Fruit fly (Drosophila melanogaster) whole organism, embryonic: ENCODE measurements around the gene CG5968.

ENCODE experiments used
- ATbp ChIP-seq: fragments of 200-800 bp; sonication (Bioruptor generic); optimal IDR thresholded peaks from 2 replicates; lab custom pipeline; 2017; ENCODE audit warnings: missing biosample characterization, mild to moderate bottlenecking, missing genetic modification characterization, missing genetic modification reagents
- Abd-B ChIP-seq: fragments of 200-800 bp; sonication (Bioruptor generic); optimal IDR thresholded peaks from 2 replicates; lab custom pipeline; 2018; ENCODE audit warnings: missing biosample characterization, mild to moderate bottlenecking, missing genetic modification characterization, moderate library complexity
- BtbVII ChIP-seq: fragments of 200-800 bp; sonication (Bioruptor generic); optimal IDR thresholded peaks from 3 replicates; lab custom pipeline; 2017; ENCODE audit warnings: missing biosample characterization, mild to moderate bottlenecking, missing genetic modification characterization
- CG10431 ChIP-seq: fragments of 200-800 bp; sonication (Bioruptor generic); optimal IDR thresholded peaks from 3 replicates; lab custom pipeline; 2018; ENCODE audit warnings: missing biosample characterization, mild to moderate bottlenecking, missing genetic modification characterization
- CG10979 ChIP-seq: fragments of 200-800 bp; sonication (Bioruptor generic); optimal IDR thresholded peaks from 2 replicates; lab custom pipeline; 2018; ENCODE audit warnings: missing biosample characterization, mild to moderate bottlenecking, missing genetic modification characterization, moderate library complexity
- CG11695 ChIP-seq: fragments of 200-800 bp; sonication (Bioruptor generic); IDR thresholded peaks from 3 replicates; pipeline ENCODE4 v1.3.6; 2022; ENCODE audit warnings: missing biosample characterization, missing genetic modification characterization
- CG17186 ChIP-seq: fragments of 200-800 bp; sonication (Bioruptor generic); optimal IDR thresholded peaks from 3 replicates; lab custom pipeline; 2017; ENCODE audit warnings: missing biosample characterization, missing genetic modification reagents, missing genetic modification characterization
- CG17328 ChIP-seq: fragments of 200-800 bp; sonication (Bioruptor generic); IDR thresholded peaks from 2 replicates; pipeline ENCODE4 v1.3.6; 2022; ENCODE audit warnings: missing biosample characterization, missing genetic modification characterization
- CG17568 ChIP-seq: fragments of 200-800 bp; sonication (Bioruptor generic); optimal IDR thresholded peaks from 2 replicates; lab custom pipeline; 2018; ENCODE audit warnings: missing biosample characterization, mild to moderate bottlenecking, missing genetic modification characterization, moderate library complexity
- CG2678 ChIP-seq: fragments of 200-800 bp; sonication (Bioruptor generic); optimal IDR thresholded peaks from 3 replicates; lab custom pipeline; 2019; ENCODE audit warnings: missing biosample characterization, mild to moderate bottlenecking, missing genetic modification characterization, moderate library complexity
- CG34422 ChIP-seq: fragments of 200-800 bp; sonication (Bioruptor generic); IDR thresholded peaks from 3 replicates; pipeline ENCODE4 v1.3.6; 2022; ENCODE audit warnings: missing biosample characterization, missing genetic modification characterization
- CG4730 ChIP-seq: fragments of 200-800 bp; sonication (Bioruptor generic); IDR thresholded peaks from 2 replicates; pipeline ENCODE4 v1.3.6; 2022; ENCODE audit warnings: missing biosample characterization, missing genetic modification characterization
- CG4854 ChIP-seq: fragments of 200-800 bp; sonication (Bioruptor generic); optimal IDR thresholded peaks from 2 replicates; lab custom pipeline; 2016; ENCODE audit warnings: missing biosample characterization, missing genetic modification characterization, inconsistent platforms
- CG6765 ChIP-seq: fragments of 200-800 bp; sonication (Bioruptor generic); optimal IDR thresholded peaks from 3 replicates; lab custom pipeline; 2017; ENCODE audit warnings: missing biosample characterization, mild to moderate bottlenecking, missing genetic modification characterization
- CG6791 ChIP-seq: fragments of 200-800 bp; sonication (Bioruptor generic); IDR thresholded peaks from 3 replicates; pipeline ENCODE4 v1.3.6; 2022; ENCODE audit warnings: missing biosample characterization, missing genetic modification characterization; ENCODE audit not compliant: partially characterized antibody
- CG7357 ChIP-seq: fragments of 200-800 bp; sonication (Bioruptor generic); IDR thresholded peaks from 3 replicates; pipeline ENCODE4 v1.3.6; 2022; ENCODE audit warnings: missing biosample characterization, missing genetic modification characterization
- Chrac-16 ChIP-seq: fragments of 200-800 bp; sonication (Bioruptor generic); optimal IDR thresholded peaks from 3 replicates; lab custom pipeline; 2016; ENCODE audit warnings: missing biosample characterization, missing genetic modification characterization
- CrebB ChIP-seq: fragments of 200-800 bp; sonication (Bioruptor generic); optimal IDR thresholded peaks from 3 replicates; lab custom pipeline; 2018; ENCODE audit warnings: missing biosample characterization, mild to moderate bottlenecking, missing genetic modification characterization
- D19A ChIP-seq: fragments of 200-800 bp; optimal IDR thresholded peaks from 3 replicates; lab custom pipeline; 2019; ENCODE audit warnings: missing biosample characterization, mild to moderate bottlenecking, missing genetic modification characterization, moderate library complexity
- E2f2 ChIP-seq: fragments of 200-800 bp; sonication (Bioruptor generic); IDR thresholded peaks from 2 replicates; pipeline ENCODE4 v1.3.6; 2022; ENCODE audit warnings: missing biosample characterization, missing genetic modification characterization
- Gsc ChIP-seq: fragments of 200-800 bp; sonication (Bioruptor generic); IDR thresholded peaks from 2 replicates; pipeline ENCODE4 v1.3.6; 2022; ENCODE audit warnings: missing biosample characterization, missing genetic modification characterization
- HLH4C ChIP-seq: fragments of 200-800 bp; sonication (Bioruptor generic); IDR thresholded peaks from 3 replicates; pipeline ENCODE4 v1.3.6; 2022; ENCODE audit warnings: missing biosample characterization, missing genetic modification characterization; ENCODE audit not compliant: partially characterized antibody
- Hand ChIP-seq: fragments of 200-800 bp; sonication (Bioruptor generic); optimal IDR thresholded peaks from 2 replicates; lab custom pipeline; 2017; ENCODE audit warnings: mild to moderate bottlenecking, missing biosample characterization, missing genetic modification reagents, missing genetic modification characterization
- Hey ChIP-seq: fragments of 200-800 bp; sonication (Bioruptor generic); optimal IDR thresholded peaks from 3 replicates; lab custom pipeline; 2018; ENCODE audit warnings: missing biosample characterization, mild to moderate bottlenecking, missing genetic modification characterization
- HmgZ ChIP-seq: fragments of 200-800 bp; sonication (Bioruptor generic); optimal IDR thresholded peaks from 2 replicates; lab custom pipeline; 2018; ENCODE audit warnings: missing biosample characterization, mild to moderate bottlenecking, missing genetic modification characterization
- Hmx ChIP-seq: fragments of 200-800 bp; sonication (Bioruptor generic); optimal IDR thresholded peaks from 2 replicates; lab custom pipeline; 2016; ENCODE audit warnings: missing biosample characterization, missing genetic modification characterization
- Kr ChIP-seq: fragments of 200-800 bp; sonication (Bioruptor generic); optimal IDR thresholded peaks from 2 replicates; lab custom pipeline; 2017; ENCODE audit warnings: missing biosample characterization, mild to moderate bottlenecking, missing genetic modification characterization
- Lpt ChIP-seq: fragments of >200 bp; optimal IDR thresholded peaks from 2 replicates; lab custom pipeline; 2018; ENCODE audit warnings: missing biosample characterization, missing genetic modification characterization
- Mad ChIP-seq: fragments of 200-800 bp; sonication (Bioruptor generic); optimal IDR thresholded peaks from 2 replicates; lab custom pipeline; 2016; ENCODE audit warnings: missing biosample characterization, missing genetic modification characterization
- Mes4 ChIP-seq: fragments of 200-800 bp; sonication (Bioruptor generic); optimal IDR thresholded peaks from 2 replicates; lab custom pipeline; 2016; ENCODE audit warnings: missing biosample characterization, missing genetic modification characterization
- Nf-YA ChIP-seq: fragments of 200-800 bp; sonication (Bioruptor generic); IDR thresholded peaks from 2 replicates; pipeline ENCODE4 v1.3.6; 2022; ENCODE audit warnings: missing biosample characterization, missing genetic modification characterization
- NfI ChIP-seq: fragments of 200-800 bp; sonication (Bioruptor generic); optimal IDR thresholded peaks from 3 replicates; lab custom pipeline; 2018; ENCODE audit warnings: missing biosample characterization, mild to moderate bottlenecking, missing genetic modification characterization, moderate library complexity
- Sry-β ChIP-seq: fragments of 200-800 bp; sonication (Bioruptor generic); optimal IDR thresholded peaks from 2 replicates; lab custom pipeline; 2018; ENCODE audit warnings: missing biosample characterization, mild to moderate bottlenecking, missing genetic modification characterization, moderate library complexity
- TFAM ChIP-seq: fragments of 200-800 bp; sonication (Bioruptor generic); optimal IDR thresholded peaks from 2 replicates; lab custom pipeline; 2017; ENCODE audit warnings: missing biosample characterization, missing genetic modification characterization, inconsistent platforms
- Vsx1 ChIP-seq: fragments of 200-800 bp; sonication (Bioruptor generic); optimal IDR thresholded peaks from 2 replicates; lab custom pipeline; 2017; ENCODE audit warnings: missing biosample characterization, mild to moderate bottlenecking, missing genetic modification characterization, missing genetic modification reagents
- Xrp1 ChIP-seq: fragments of 200-800 bp; sonication (Bioruptor generic); IDR thresholded peaks from 2 replicates; pipeline ENCODE4 v1.3.6; 2022; ENCODE audit warnings: missing biosample characterization, missing genetic modification characterization
- al ChIP-seq: fragments of 200-800 bp; sonication (Bioruptor generic); IDR thresholded peaks from 2 replicates; pipeline ENCODE4 v1.3.6; 2022; ENCODE audit warnings: missing biosample characterization, missing genetic modification characterization
- bcd ChIP-seq: fragments of 200-800 bp; sonication (Bioruptor generic); optimal IDR thresholded peaks from 2 replicates; lab custom pipeline; 2017; ENCODE audit warnings: missing biosample characterization, mild to moderate bottlenecking, missing genetic modification characterization
- bsh ChIP-seq, 2 experiments: fragments of 200-800 bp; sonication (Bioruptor generic); optimal IDR thresholded peaks; 2 replicates each; lab custom pipeline; 2017 to 2018; ENCODE audit warnings: mild to moderate bottlenecking in 2 of 2, missing biosample characterization in 2 of 2, missing genetic modification characterization in 2 of 2, moderate library complexity in 1 of 2
- caup ChIP-seq: fragments of 200-800 bp; sonication (Bioruptor generic); optimal IDR thresholded peaks from 3 replicates; lab custom pipeline; 2017; ENCODE audit warnings: missing biosample characterization, mild to moderate bottlenecking, missing genetic modification characterization, moderate library complexity; ENCODE audit not compliant: severe bottlenecking
- dan ChIP-seq: fragments of 200-800 bp; sonication (Bioruptor generic); IDR thresholded peaks from 2 replicates; pipeline ENCODE4 v1.3.6; 2022; ENCODE audit warnings: missing biosample characterization, missing genetic modification characterization
- gsb-n ChIP-seq: fragments of 200-800 bp; sonication (Bioruptor generic); optimal IDR thresholded peaks from 3 replicates; lab custom pipeline; 2018; ENCODE audit warnings: missing biosample characterization, mild to moderate bottlenecking, missing genetic modification characterization
- inv ChIP-seq: fragments of 200-800 bp; sonication (Bioruptor generic); IDR thresholded peaks from 2 replicates; pipeline ENCODE4 v1.3.6; 2022; ENCODE audit warnings: missing biosample characterization, missing genetic modification characterization; ENCODE audit not compliant: partially characterized antibody
- mld ChIP-seq: fragments of 200-800 bp; sonication (Bioruptor generic); IDR thresholded peaks from 3 replicates; pipeline ENCODE4 v1.3.6; 2022; ENCODE audit warnings: missing biosample characterization, missing genetic modification characterization; ENCODE audit not compliant: partially characterized antibody
- onecut ChIP-seq: fragments of 200-800 bp; sonication (Bioruptor generic); IDR thresholded peaks from 2 replicates; pipeline ENCODE4 v1.3.6; 2022; ENCODE audit warnings: missing biosample characterization, missing genetic modification characterization
- peb ChIP-seq: fragments of 200-800 bp; sonication (Bioruptor generic); IDR thresholded peaks from 2 replicates; pipeline ENCODE4 v1.3.6; 2022; ENCODE audit warnings: missing biosample characterization, missing genetic modification characterization
- row ChIP-seq: fragments of 200-800 bp; sonication (Bioruptor generic); IDR thresholded peaks from 3 replicates; pipeline ENCODE4 v1.3.6; 2022; ENCODE audit warnings: missing biosample characterization, missing genetic modification characterization
- sens ChIP-seq: fragments of 200-800 bp; sonication (Bioruptor generic); peaks from one replicate; lab custom pipeline; 2016; ENCODE audit warnings: missing biosample characterization, missing genetic modification characterization
- ssp ChIP-seq: fragments of 200-800 bp; sonication (Bioruptor generic); IDR thresholded peaks from 2 replicates; pipeline ENCODE4 v1.3.6; 2022; ENCODE audit warnings: missing biosample characterization, missing genetic modification characterization
- sug ChIP-seq: fragments of 200-800 bp; optimal IDR thresholded peaks from 2 replicates; lab custom pipeline; 2019; ENCODE audit warnings: missing biosample characterization, mild to moderate bottlenecking, missing genetic modification characterization, moderate library complexity
- vvl ChIP-seq: fragments of 200-800 bp; sonication (Bioruptor generic); IDR thresholded peaks from 2 replicates; pipeline ENCODE4 v1.3.6; 2022; ENCODE audit warnings: missing biosample characterization, missing genetic modification characterization

Gene CG5968

dm6 chr2L:16544563-16545066 is 5.1 kb downstream of the CG5968 start, which contains the start of gene mtgo (continued):
- TF ChIP-seq CG7357 (GFP tag; lab: Robert Waterston, UW) (no peak), CG6791 (no peak), CG4854 (GFP tag; lab: Kevin White, UChicago) (no peak), al (GFP tag; lab: Robert Waterston, UW) (no peak), inv (no peak), CG11695 (GFP tag; lab: Robert Waterston, UW) (0 out of 3 replicates have a peak, but pooled peaks have one; percentile 35), E2f2 (GFP tag; lab: Robert Waterston, UW) (no peak), bcd (GFP tag; lab: Kevin White, UChicago) (peak; percentile 10), ATbp (GFP tag; lab: Kevin White, UChicago) (no peak), ssp (GFP tag; lab: Robert Waterston, UW) (no peak), Hmx (no peak), peb (GFP tag; lab: Robert Waterston, UW) (no peak), TFAM (GFP tag; lab: Kevin White, UChicago) (no peak), gsb-n (tag; lab: Kevin White, UChicago) (no peak), Sry-β (GFP tag; lab: Kevin White, UChicago) (no peak), CG17328 (GFP tag; lab: Robert Waterston, UW) (no peak), onecut (GFP tag; lab: Robert Waterston, UW) (no peak), HLH4C (GFP tag; lab: Robert Waterston, UW) (no peak), bsh (GFP tag; optimal IDR thresholded peaks at IDR 0.05; lab: Kevin White, UChicago) (peak in 1 of 2 experiments; percentile 6), Hand (peak; percentile 21), CG10979 (tag; lab: Kevin White, UChicago) (peak; percentile 12), Kr (GFP tag; lab: Kevin White, UChicago) (no peak), CG4730 (GFP tag; lab: Robert Waterston, UW) (no peak), CG17186 (no peak), Chrac-16 (GFP tag; lab: Kevin White, UChicago) (no peak), CG6765 (GFP tag; lab: Kevin White, UChicago) (peak; percentile 68), Gsc (GFP tag; lab: Robert Waterston, UW) (no peak), Lpt (no peak), Nf-YA (GFP tag; lab: Robert Waterston, UW) (no peak), Hey (tag; lab: Kevin White, UChicago) (no peak), CG34422 (peak; percentile 38; the same call in 1 of the 3 replicates), Abd-B (GFP tag; lab: Kevin White, UChicago) (no peak), BtbVII (no peak), NfI (GFP tag; lab: Kevin White, UChicago) (no peak), CrebB (no peak), CG2678 (tag; lab: Kevin White, UChicago) (peak; percentile 82), sens (GFP tag; lab: Kevin White, UChicago) (no peak), HmgZ (tag; lab: Kevin White, UChicago) (no peak), sug (tag; lab: Kevin White, UChicago) (peak; percentile 1), D19A (tag; lab: Kevin White, UChicago) (no peak), row (peak; percentile 41; the same call in 2 of the 3 replicates), Vsx1 (no peak), caup (no peak), CG10431 (GFP tag; lab: Kevin White, UChicago) (no peak), vvl (GFP tag; lab: Robert Waterston, UW) (no peak), mld (GFP tag; lab: Robert Waterston, UW) (no peak), dan (GFP tag; lab: Robert Waterston, UW) (no peak), Xrp1 (GFP tag; lab: Robert Waterston, UW) (peak; percentile 52), Mad (no peak), CG17568 (GFP tag; lab: Kevin White, UChicago) (no peak), Mes4 (GFP tag; lab: Kevin White, UChicago) (no peak)
